Worm (Caenorhabditis elegans) whole organism, L3 larva: Measurements from ENCODE around the gene srg-56.

Experiments
- ZK546.5 ChIP-seq: sonication (generic microtip); optimal IDR thresholded peaks from 2 replicates; lab custom pipeline; 2017; ENCODE audit warnings: missing biosample characterization, missing genetic modification characterization
- aly-2 ChIP-seq: fragments of 150-350 bp; optimal IDR thresholded peaks from 2 replicates; lab custom pipeline; 2014; ENCODE audit warnings: missing biosample characterization, missing genetic modification characterization
- ceh-16 ChIP-seq: sonication (generic microtip); optimal IDR thresholded peaks from 2 replicates; lab custom pipeline; 2017; ENCODE audit warnings: missing biosample characterization, missing genetic modification characterization
- ceh-28 ChIP-seq: fragments of 150-350 bp; optimal IDR thresholded peaks from 2 replicates; lab custom pipeline; 2014; ENCODE audit warnings: missing biosample characterization, missing genetic modification reagents, missing genetic modification characterization
- daf-12 ChIP-seq: fragments of 150-350 bp; optimal IDR thresholded peaks from 2 replicates; lab custom pipeline; 2014; ENCODE audit warnings: missing biosample characterization, missing genetic modification reagents, missing genetic modification characterization
- egl-27 ChIP-seq: sonication (generic microtip); optimal IDR thresholded peaks from 4 replicates; lab custom pipeline; 2017; ENCODE audit warnings: missing biosample characterization, missing genetic modification reagents, missing genetic modification characterization
- egl-5 ChIP-seq: fragments of 150-350 bp; optimal IDR thresholded peaks from 2 replicates; lab custom pipeline; 2017; ENCODE audit warnings: missing biosample characterization, missing genetic modification reagents, missing genetic modification characterization, inconsistent platforms
- elt-1 ChIP-seq: fragments of 150-350 bp; optimal IDR thresholded peaks from 2 replicates; lab custom pipeline; 2014; ENCODE audit warnings: missing biosample characterization, missing genetic modification characterization
- fkh-10 ChIP-seq: sonication (generic microtip); optimal IDR thresholded peaks from 2 replicates; lab custom pipeline; 2017; ENCODE audit warnings: missing biosample characterization, missing genetic modification reagents, missing genetic modification characterization
- fkh-2 ChIP-seq: fragments of 150-350 bp; optimal IDR thresholded peaks from 2 replicates; lab custom pipeline; 2014; ENCODE audit warnings: missing biosample characterization, missing genetic modification reagents, missing genetic modification characterization
- fos-1 ChIP-seq: fragments of 150-350 bp; optimal IDR thresholded peaks from 2 replicates; lab custom pipeline; 2014; ENCODE audit warnings: missing biosample characterization, missing genetic modification characterization
- jun-1 ChIP-seq: fragments of 150-350 bp; optimal IDR thresholded peaks from 2 replicates; lab custom pipeline; 2014; ENCODE audit warnings: missing biosample characterization, missing genetic modification reagents, missing genetic modification characterization
- lin-15B ChIP-seq: fragments of 150-350 bp; optimal IDR thresholded peaks from 2 replicates; lab custom pipeline; 2014; ENCODE audit warnings: missing biosample characterization, missing genetic modification characterization
- lin-39 ChIP-seq: fragments of 150-350 bp; optimal IDR thresholded peaks from 2 replicates; lab custom pipeline; 2018; ENCODE audit warnings: missing biosample characterization, missing genetic modification reagents, missing genetic modification characterization
- mdl-1 ChIP-seq: fragments of 150-350 bp; optimal IDR thresholded peaks from 2 replicates; lab custom pipeline; 2014; ENCODE audit warnings: missing biosample characterization, missing genetic modification characterization
- mml-1 ChIP-seq: fragments of 150-350 bp; sonication (generic microtip); optimal IDR thresholded peaks from 3 replicates; lab custom pipeline; 2014; ENCODE audit warnings: missing biosample characterization, missing genetic modification characterization
- nfya-1 ChIP-seq: sonication (generic microtip); optimal IDR thresholded peaks from 2 replicates; lab custom pipeline; 2017; ENCODE audit warnings: missing genetic modification characterization, mild to moderate bottlenecking, missing compliant biosample characterization, antibody characterized with exemption, moderate library complexity; ENCODE audit not compliant: insufficient read depth
- nhr-11 ChIP-seq: fragments of 150-350 bp; optimal IDR thresholded peaks from 2 replicates; lab custom pipeline; 2014; ENCODE audit warnings: missing biosample characterization, missing genetic modification characterization
- nhr-12 ChIP-seq: fragments of 150-350 bp; optimal IDR thresholded peaks from 2 replicates; lab custom pipeline; 2014; ENCODE audit warnings: missing biosample characterization, missing genetic modification characterization
- nhr-23 ChIP-seq: fragments of 150-350 bp; optimal IDR thresholded peaks from 2 replicates; lab custom pipeline; 2014; ENCODE audit warnings: missing biosample characterization, missing genetic modification reagents, missing genetic modification characterization
- nhr-237 ChIP-seq: fragments of 150-350 bp; optimal IDR thresholded peaks from 2 replicates; lab custom pipeline; 2014; ENCODE audit warnings: missing biosample characterization, missing genetic modification characterization
- nhr-25 ChIP-seq: sonication (generic microtip); optimal IDR thresholded peaks from 2 replicates; lab custom pipeline; 2017; ENCODE audit warnings: missing biosample characterization, missing genetic modification characterization
- nhr-28 ChIP-seq: fragments of 150-350 bp; optimal IDR thresholded peaks from 2 replicates; lab custom pipeline; 2014; ENCODE audit warnings: missing biosample characterization, missing genetic modification characterization
- nhr-43 ChIP-seq: sonication (generic microtip); optimal IDR thresholded peaks from 2 replicates; lab custom pipeline; 2016; ENCODE audit warnings: mild to moderate bottlenecking, missing genetic modification characterization, missing compliant biosample characterization; ENCODE audit not compliant: poor library complexity, severe bottlenecking
- nhr-67 ChIP-seq: fragments of 150-350 bp; optimal IDR thresholded peaks from 2 replicates; lab custom pipeline; 2014; ENCODE audit warnings: missing biosample characterization, missing genetic modification characterization
- nhr-76 ChIP-seq: fragments of 150-350 bp; sonication (generic microtip); optimal IDR thresholded peaks from 5 replicates; lab custom pipeline; 2014; ENCODE audit warnings: missing biosample characterization, missing genetic modification characterization
- nhr-77 ChIP-seq: fragments of 150-350 bp; optimal IDR thresholded peaks from 2 replicates; lab custom pipeline; 2014; ENCODE audit warnings: missing biosample characterization, missing genetic modification characterization
- pha-4 ChIP-seq: fragments of 150-350 bp; optimal IDR thresholded peaks from 2 replicates; lab custom pipeline; 2014; ENCODE audit warnings: missing biosample characterization, missing genetic modification reagents, missing genetic modification characterization
- pqm-1 ChIP-seq: fragments of 150-350 bp; optimal IDR thresholded peaks from 2 replicates; lab custom pipeline; 2017; ENCODE audit warnings: missing biosample characterization, missing genetic modification characterization, inconsistent platforms
- sea-2 ChIP-seq: fragments of 150-350 bp; sonication (generic microtip); optimal IDR thresholded peaks from 4 replicates; lab custom pipeline; 2014; ENCODE audit warnings: missing biosample characterization, missing genetic modification reagents, missing genetic modification characterization
- snpc-4 ChIP-seq: fragments of 150-350 bp; optimal IDR thresholded peaks from 2 replicates; lab custom pipeline; 2014; ENCODE audit warnings: missing biosample characterization, missing genetic modification characterization
- tbx-2 ChIP-seq: sonication (generic microtip); optimal IDR thresholded peaks from 2 replicates; lab custom pipeline; 2016; ENCODE audit warnings: mild to moderate bottlenecking, missing genetic modification characterization, missing compliant biosample characterization
- unc-39 ChIP-seq: sonication (generic microtip); optimal IDR thresholded peaks from 4 replicates; lab custom pipeline; 2017; ENCODE audit warnings: missing biosample characterization, missing genetic modification characterization
- unc-62 ChIP-seq: fragments of 150-350 bp; sonication (generic microtip); optimal IDR thresholded peaks from 4 replicates; lab custom pipeline; 2014; ENCODE audit warnings: missing biosample characterization, missing genetic modification reagents, missing genetic modification characterization
- zag-1 ChIP-seq: fragments of 150-350 bp; optimal IDR thresholded peaks from 2 replicates; lab custom pipeline; 2014; ENCODE audit warnings: missing biosample characterization, missing genetic modification characterization
- ztf-11 ChIP-seq: fragments of 150-350 bp; optimal IDR thresholded peaks from 2 replicates; lab custom pipeline; 2014; ENCODE audit warnings: missing biosample characterization, missing genetic modification characterization
- ztf-4 ChIP-seq: fragments of 150-350 bp; optimal IDR thresholded peaks from 2 replicates; lab custom pipeline; 2014; ENCODE audit warnings: missing biosample characterization, missing genetic modification characterization

srg-56 gene

ce11 chrV:2725225-2725624 is 12.8 kb downstream of the srg-56 start, which contains the start of gene srg-59:
Gene srg-59, minus strand, starts transcription at chrV:2725325.
- no peak for TF ChIP-seq tbx-2 (tag; lab: Kevin White, UChicago)
- TF ChIP-seq aly-2 (tag; lab: Kevin White, UChicago) = no peak
- no peak for TF ChIP-seq ztf-4 (tag; lab: Kevin White, UChicago)
- TF ChIP-seq nhr-237 = no peak
- TF ChIP-seq ZK546.5 = no peak
- TF ChIP-seq nhr-77 = no peak
- TF ChIP-seq elt-1 (tag; lab: Kevin White, UChicago) = no peak
- TF ChIP-seq nfya-1 (tag; lab: Kevin White, UChicago) = no peak
- TF ChIP-seq jun-1 (tag; lab: Kevin White, UChicago) = no peak
- no peak for TF ChIP-seq lin-15B (tag; lab: Kevin White, UChicago)
- no peak for TF ChIP-seq pha-4 (tag; lab: Kevin White, UChicago)
- TF ChIP-seq pqm-1 (tag; lab: Kevin White, UChicago) = no peak
- TF ChIP-seq ceh-16 = no peak
- no peak for TF ChIP-seq unc-39 (tag; lab: Kevin White, UChicago)
- no peak for TF ChIP-seq nhr-43
- no peak for TF ChIP-seq nhr-25 (tag; lab: Kevin White, UChicago)
- TF ChIP-seq nhr-11 (tag; lab: Kevin White, UChicago) = no peak

- TF ChIP-seq ztf-4 (tag; lab: Kevin White, UChicago) (no peak), nhr-23 (tag; lab: Kevin White, UChicago) (no peak), nhr-43 (no peak), nhr-77 (no peak), zag-1 (tag; lab: Kevin White, UChicago) (no peak), nhr-76 (tag; lab: Kevin White, UChicago) (no peak), nhr-12 (no peak), tbx-2 (tag; lab: Kevin White, UChicago) (no peak), fos-1 (tag; lab: Kevin White, UChicago) (no peak), ceh-28 (tag; lab: Kevin White, UChicago) (no peak), unc-39 (tag; lab: Kevin White, UChicago) (no peak), nhr-11 (tag; lab: Kevin White, UChicago) (no peak), nhr-237 (no peak), mml-1 (tag; lab: Kevin White, UChicago) (no peak), snpc-4 (tag; lab: Kevin White, UChicago) (no peak), daf-12 (tag; lab: Kevin White, UChicago) (no peak), fkh-10 (GFP tag; lab: Kevin White, UChicago) (no peak), ZK546.5 (no peak), lin-15B (tag; lab: Kevin White, UChicago) (no peak), fkh-2 (no peak)
Measured at ce11 chrV:2722555-2722954, 15.5 kb downstream of the srg-56 start, which contains the start of gene srg-60. Gene srg-60, minus strand, starts transcription at chrV:2722655.

- TF ChIP-seq unc-62 (GFP tag; lab: Kevin White, UChicago) (no peak), egl-5 (no peak)
Measured at ce11 chrV:2720763-2721162, 17.3 kb downstream of the srg-56 start, which contains the start of gene srt-27. Gene srt-27, minus strand, starts transcription at chrV:2720863.

ce11 chrV:2718688-2719185 is 19.3 kb downstream of the srg-56 start, which contains the start of gene srt-29:
Gene srt-29, minus strand, starts transcription at chrV:2719135.
- TF ChIP-seq nhr-28 (tag; lab: Kevin White, UChicago) = no peak
- no peak for TF ChIP-seq unc-62 (GFP tag; lab: Kevin White, UChicago)
- no peak for TF ChIP-seq mml-1 (tag; lab: Kevin White, UChicago)
- no peak for TF ChIP-seq nhr-76 (tag; lab: Kevin White, UChicago)
- TF ChIP-seq snpc-4 (tag; lab: Kevin White, UChicago) = no peak
- TF ChIP-seq daf-12 (tag; lab: Kevin White, UChicago) = no peak
- no peak for TF ChIP-seq ZK546.5
- no peak for TF ChIP-seq nhr-67 (tag; lab: Kevin White, UChicago)
- no peak for TF ChIP-seq jun-1 (tag; lab: Kevin White, UChicago)
- no peak for TF ChIP-seq fkh-10 (GFP tag; lab: Kevin White, UChicago)

ce11 chrV:2716933-2717332 is 21.1 kb downstream of the srg-56 start:
- TF ChIP-seq unc-39 (tag; lab: Kevin White, UChicago) = no peak
- TF ChIP-seq mdl-1 (tag; lab: Kevin White, UChicago) = no peak
- TF ChIP-seq egl-27 (tag; lab: Kevin White, UChicago) = no peak
- TF ChIP-seq unc-62 (GFP tag; lab: Kevin White, UChicago) = no peak
- TF ChIP-seq nhr-76 (tag; lab: Kevin White, UChicago) = no peak
- no peak for TF ChIP-seq sea-2 (GFP tag; lab: Kevin White, UChicago)
- no peak for TF ChIP-seq ztf-11 (tag; lab: Kevin White, UChicago)
- TF ChIP-seq ztf-4 (tag; lab: Kevin White, UChicago) = no peak
- TF ChIP-seq lin-39 (tag; lab: Kevin White, UChicago) = no peak
- TF ChIP-seq ceh-16 = no peak
